Worm (Caenorhabditis elegans): ENCODE data around the gene srw-23.

- TF ChIP-seq elt-3 (tag; optimal IDR thresholded peaks at IDR 0.05), result no peak
- no peak for TF ChIP-seq mls-2 (tag; optimal IDR thresholded peaks at IDR 0.05)
- no peak for TF ChIP-seq nhr-12 (tag; optimal IDR thresholded peaks at IDR 0.05)
- no peak for TF ChIP-seq nhr-28 (tag; optimal IDR thresholded peaks at IDR 0.05)
- TF ChIP-seq ceh-43 (GFP tag; optimal IDR thresholded peaks at IDR 0.05), result no peak
- no peak for TF ChIP-seq unc-62 (GFP tag; optimal IDR thresholded peaks at IDR 0.05)
- TF ChIP-seq ces-1 (GFP tag; optimal IDR thresholded peaks at IDR 0.05), result no peak
These were observed 48.2 kb downstream of the srw-23 start, which contains the start of gene Y102A5C.4 for ce11 chrV:16921952-16922351.
